Worm (Caenorhabditis elegans): ENCODE results near the gene F28F8.9.

F28F8.9 gene

ce11 chrV:15562541-15562940 lies 15.9 kb downstream of the F28F8.9 start:
- TF ChIP-seq dmd-6 (GFP tag; IDR thresholded peaks at IDR 0.05) (no peak), hif-1 (tag; optimal IDR thresholded peaks at IDR 0.05) (no peak)

DNA sequence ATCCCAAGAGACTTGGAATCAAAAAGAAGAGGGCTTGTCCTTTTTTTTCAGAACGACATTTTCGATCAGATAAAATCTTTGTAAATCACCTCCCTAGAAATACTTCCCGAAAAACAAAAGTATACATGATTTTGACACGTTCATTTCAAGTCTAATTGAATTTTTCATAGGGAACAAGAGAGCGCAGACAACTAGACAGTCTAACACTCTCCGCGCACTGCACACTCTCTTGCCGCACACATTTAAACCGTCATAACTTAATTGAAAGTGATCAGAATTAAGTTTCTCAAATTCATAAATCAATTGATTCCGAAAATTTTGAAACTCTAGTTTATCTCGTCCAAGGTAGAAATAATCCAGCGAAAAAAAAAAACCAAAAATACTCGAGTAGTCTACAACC lies 18.7 kb downstream of the F28F8.9 start:
- TF ChIP-seq F49E8.2 (tag; optimal IDR thresholded peaks at IDR 0.05; ENCODE audit: borderline replicate concordance) (no peak), mdl-1 (tag; optimal IDR thresholded peaks at IDR 0.05) (no peak), tag-97 (GFP tag; IDR thresholded peaks at IDR 0.05) (no peak), pha-4 (GFP tag; IDR thresholded peaks at IDR 0.05) (no peak), pha-4 (tag; optimal IDR thresholded peaks at IDR 0.05) (no peak), aha-1 (tag) (peak; percentile 56), T20F7.1 (GFP tag; optimal IDR thresholded peaks at IDR 0.05) (no peak), ztf-7 (tag; optimal IDR thresholded peaks at IDR 0.05) (no peak), ceh-28 (tag; optimal IDR thresholded peaks at IDR 0.05) (no peak), nhr-42 (GFP tag; IDR thresholded peaks at IDR 0.05) (no peak), unc-62 (GFP tag; optimal IDR thresholded peaks at IDR 0.05 in 1 of 2) (peak in 1 of 2 experiments; percentile 81), unc-62 (tag; optimal IDR thresholded peaks at IDR 0.05) (no peak)

- TF ChIP-seq nhr-77 (tag; optimal IDR thresholded peaks at IDR 0.05) (no peak), ceh-20 (GFP tag; IDR thresholded peaks at IDR 0.05) (no peak), zag-1 (tag; optimal IDR thresholded peaks at IDR 0.05) (no peak), D1046.2 (GFP tag; IDR thresholded peaks at IDR 0.05) (no peak), hif-1 (tag; optimal IDR thresholded peaks at IDR 0.05) (no peak), spr-1 (tag; optimal IDR thresholded peaks at IDR 0.05) (no peak), lin-29 (GFP tag; IDR thresholded peaks at IDR 0.05) (no peak), Y5F2A.4 (GFP tag; optimal IDR thresholded peaks at IDR 0.05) (no peak), nhr-102 (tag; optimal IDR thresholded peaks at IDR 0.05) (no peak), hmg-1.1 (GFP tag; IDR thresholded peaks at IDR 0.05) (no peak), hlh-11 (tag; optimal IDR thresholded peaks at IDR 0.05) (no peak), skn-1 (tag; optimal IDR thresholded peaks at IDR 0.05) (no peak), ceh-32 (tag; optimal IDR thresholded peaks at IDR 0.05; ENCODE audit: poor library complexity) (no peak), attf-4 (tag; optimal IDR thresholded peaks at IDR 0.05) (no peak), ztf-7 (tag; optimal IDR thresholded peaks at IDR 0.05) (no peak), lsy-2 (tag; optimal IDR thresholded peaks at IDR 0.05) (no peak), fkh-10 (GFP tag; optimal IDR thresholded peaks at IDR 0.05) (no peak), ceh-44 (GFP tag; IDR thresholded peaks at IDR 0.05) (no peak), mes-2 (tag; optimal IDR thresholded peaks at IDR 0.05; ENCODE audit: poor library complexity, severe bottlenecking) (no peak)
These were observed 19.4 kb downstream of the F28F8.9 start, which contains the start of gene acr-18 for ce11 chrV:15559047-15559446. acr-18 (minus strand) TSS chrV:15559147.

DNA sequence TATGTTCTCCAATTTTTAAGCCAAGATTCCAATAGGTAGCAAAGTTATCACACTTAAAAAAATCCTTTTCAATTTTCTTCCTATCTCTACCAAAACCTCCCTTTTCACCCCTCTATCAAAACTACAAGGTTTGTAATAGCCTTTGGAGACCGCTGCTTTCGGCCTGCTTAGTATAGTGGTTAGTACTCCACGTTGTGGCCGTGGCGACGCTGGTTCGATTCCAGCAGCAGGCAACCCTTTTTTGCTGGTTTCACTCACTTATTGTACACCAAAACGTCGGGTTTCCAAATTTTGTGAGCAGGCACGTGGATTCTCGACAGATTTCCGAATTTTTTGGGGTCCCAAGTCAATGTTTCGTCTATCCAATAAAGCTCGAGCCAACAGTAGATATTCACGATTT lies 24.6 kb downstream of the F28F8.9 start:
- TF ChIP-seq ceh-32 (tag; optimal IDR thresholded peaks at IDR 0.05; ENCODE audit: poor library complexity) (no peak), mep-1 (tag; optimal IDR thresholded peaks at IDR 0.05) (peak; percentile 28), Y48G9A.11 (GFP tag; IDR thresholded peaks at IDR 0.05) (0 out of 2 replicates have a peak, but pooled peaks have one; percentile 37), unc-62 (GFP tag; optimal IDR thresholded peaks at IDR 0.05 in 1 of 2) (peak in 1 of 2 experiments; percentile 96), unc-62 (tag; optimal IDR thresholded peaks at IDR 0.05) (no peak), mes-2 (tag; optimal IDR thresholded peaks at IDR 0.05; ENCODE audit: poor library complexity, severe bottlenecking) (peak; percentile 68), unc-39 (tag; optimal IDR thresholded peaks at IDR 0.05) (no peak), dmd-8 (GFP tag; IDR thresholded peaks at IDR 0.05) (peak; percentile 48; the same call in 1 of the 2 replicates), F44E2.7 (GFP tag; IDR thresholded peaks at IDR 0.05) (0 out of 2 replicates have a peak, but pooled peaks have one; percentile 25), lim-7 (GFP tag; IDR thresholded peaks at IDR 0.05) (peak; percentile 76), T26A8.4 (GFP tag; IDR thresholded peaks at IDR 0.05) (peak; percentile 56), arid-1 (GFP tag; conservative IDR thresholded peaks at IDR 0.05) (peak; percentile 63), nhr-10 (tag; optimal IDR thresholded peaks at IDR 0.05) (no peak), nhr-28 (tag; optimal IDR thresholded peaks at IDR 0.05) (peak; percentile 33), lin-1 (GFP tag; IDR thresholded peaks at IDR 0.05) (0 out of 2 replicates have a peak, but pooled peaks have one; percentile 19), lir-3 (tag; optimal IDR thresholded peaks at IDR 0.05) (no peak), nhr-11 (tag; optimal IDR thresholded peaks at IDR 0.05) (no peak), attf-4 (tag; optimal IDR thresholded peaks at IDR 0.05) (no peak), hlh-11 (tag; optimal IDR thresholded peaks at IDR 0.05) (peak; percentile 11), ceh-20 (GFP tag; IDR thresholded peaks at IDR 0.05) (0 out of 2 replicates have a peak, but pooled peaks have one; percentile 10), nhr-6 (tag; optimal IDR thresholded peaks at IDR 0.05) (peak; percentile 57), unc-130 (GFP tag; optimal IDR thresholded peaks at IDR 0.05) (no peak), daf-16 (GFP tag; optimal IDR thresholded peaks at IDR 0.05) (peak in 1 of 2 experiments; percentile 46), daf-16 (tag; optimal IDR thresholded peaks at IDR 0.05) (peak; percentile 43)
